Worm (Caenorhabditis elegans): ENCODE data around the gene thn-6.
A peak's percentile ranks its signal among the peaks of the same experiment; 100 is the strongest.

Gene thn-6

ce11 chrIV:5228619-5229018 lies at the start of gene thn-6:
Gene thn-6 (plus strand): TSS chrIV:5228919.
- no peak for TF ChIP-seq M03D4.4 (tag; optimal IDR thresholded peaks at IDR 0.05)

- TF ChIP-seq ceh-39 (tag; optimal IDR thresholded peaks at IDR 0.05): peak; percentile 64
- TF ChIP-seq flh-1 (GFP tag; optimal IDR thresholded peaks at IDR 0.05): no peak
- peak; percentile 12 for TF ChIP-seq unc-39 (tag; optimal IDR thresholded peaks at IDR 0.05)
- no peak for TF ChIP-seq snpc-4 (tag; optimal IDR thresholded peaks at IDR 0.05)
- no peak for TF ChIP-seq elt-1 (tag; optimal IDR thresholded peaks at IDR 0.05; ENCODE audit: borderline replicate concordance, insufficient read depth)
- peak; percentile 86 for TF ChIP-seq lsy-2 (tag; optimal IDR thresholded peaks at IDR 0.05)
- no peak for TF ChIP-seq nhr-2 (tag; optimal IDR thresholded peaks at IDR 0.05)
- TF ChIP-seq cnd-1 (tag; optimal IDR thresholded peaks at IDR 0.05): peak; percentile 50
- TF ChIP-seq mab-5 (tag; optimal IDR thresholded peaks at IDR 0.05): peak; percentile 4
- no peak for TF ChIP-seq nhr-28 (tag; optimal IDR thresholded peaks at IDR 0.05)
- TF ChIP-seq tbx-8 (GFP tag; optimal IDR thresholded peaks at IDR 0.05): peak; percentile 68
- TF ChIP-seq elt-3 (tag; optimal IDR thresholded peaks at IDR 0.05): no peak
- peak; percentile 87 for TF ChIP-seq nhr-237 (tag; optimal IDR thresholded peaks at IDR 0.05)
- TF ChIP-seq ham-2 (GFP tag; optimal IDR thresholded peaks at IDR 0.05): peak; percentile 46
- peak; percentile 13 for TF ChIP-seq ztf-11 (tag; optimal IDR thresholded peaks at IDR 0.05)
- TF ChIP-seq drap-1 (GFP tag; optimal IDR thresholded peaks at IDR 0.05): peak; percentile 75
- peak; percentile 87 for TF ChIP-seq unc-120 (tag; optimal IDR thresholded peaks at IDR 0.05; ENCODE audit: poor library complexity, severe bottlenecking)
- peak; percentile 96 for TF ChIP-seq blmp-1 (tag; optimal IDR thresholded peaks at IDR 0.05)
- TF ChIP-seq sem-2 (GFP tag; optimal IDR thresholded peaks at IDR 0.05): peak; percentile 45
- TF ChIP-seq ceh-43 (GFP tag; optimal IDR thresholded peaks at IDR 0.05): peak; percentile 45
- no peak for TF ChIP-seq lin-32 (GFP tag; optimal IDR thresholded peaks at IDR 0.05)
- peak; percentile 68 for TF ChIP-seq mls-2 (tag; optimal IDR thresholded peaks at IDR 0.05)
- TF ChIP-seq nhr-76 (tag; optimal IDR thresholded peaks at IDR 0.05): no peak
- peak; percentile 79 for TF ChIP-seq sptf-1 (tag; optimal IDR thresholded peaks at IDR 0.05)
- TF ChIP-seq hlh-1 (tag; optimal IDR thresholded peaks at IDR 0.05): peak; percentile 28
- TF ChIP-seq ceh-83 (GFP tag; optimal IDR thresholded peaks at IDR 0.05): peak; percentile 89
- TF ChIP-seq pha-4 (tag; optimal IDR thresholded peaks at IDR 0.05): peak; percentile 91
- peak; percentile 93 for TF ChIP-seq mep-1 (tag; optimal IDR thresholded peaks at IDR 0.05)
- TF ChIP-seq nhr-12 (tag; optimal IDR thresholded peaks at IDR 0.05): no peak
- TF ChIP-seq unc-62 (GFP tag; optimal IDR thresholded peaks at IDR 0.05): peak; percentile 51
- peak; percentile 61 for TF ChIP-seq M03D4.4 (tag; optimal IDR thresholded peaks at IDR 0.05)
- TF ChIP-seq zip-8 (tag; optimal IDR thresholded peaks at IDR 0.05): no peak
- TF ChIP-seq ces-1 (GFP tag; optimal IDR thresholded peaks at IDR 0.05): peak; percentile 62
- TF ChIP-seq bed-3 (GFP tag; optimal IDR thresholded peaks at IDR 0.05): peak; percentile 24
- TF ChIP-seq lin-13 (tag; optimal IDR thresholded peaks at IDR 0.05): peak; percentile 94
These were observed 45.0 kb upstream of the thn-6 start, which contains the start of gene W03F8.4 for ce11 chrIV:5183755-5184166. Gene W03F8.4 (plus strand): TSS chrIV:5184123.

ce11 chrIV:5186480-5187205 lies 42.1 kb upstream of the thn-6 start, which contains the start of the genes W03F8.6 and mtrf-1L:
Gene W03F8.6 (minus strand): TSS chrIV:5186580.
Gene mtrf-1L (plus strand): TSS chrIV:5187155.
- no peak for TF ChIP-seq tbx-8 (GFP tag; optimal IDR thresholded peaks at IDR 0.05)

- TF ChIP-seq ceh-83 (GFP tag; optimal IDR thresholded peaks at IDR 0.05) (no peak), lin-13 (tag; optimal IDR thresholded peaks at IDR 0.05) (no peak), lsy-2 (tag; optimal IDR thresholded peaks at IDR 0.05) (no peak), unc-120 (tag; optimal IDR thresholded peaks at IDR 0.05; ENCODE audit: poor library complexity, severe bottlenecking) (no peak), mep-1 (tag; optimal IDR thresholded peaks at IDR 0.05) (no peak), mls-2 (tag; optimal IDR thresholded peaks at IDR 0.05) (no peak), ceh-43 (GFP tag; optimal IDR thresholded peaks at IDR 0.05) (no peak), bed-3 (GFP tag; optimal IDR thresholded peaks at IDR 0.05) (no peak), nhr-237 (tag; optimal IDR thresholded peaks at IDR 0.05) (no peak), ztf-11 (tag; optimal IDR thresholded peaks at IDR 0.05) (no peak), elt-1 (tag; optimal IDR thresholded peaks at IDR 0.05; ENCODE audit: borderline replicate concordance, insufficient read depth) (no peak), blmp-1 (tag; optimal IDR thresholded peaks at IDR 0.05) (no peak), drap-1 (GFP tag; optimal IDR thresholded peaks at IDR 0.05) (no peak), ces-1 (GFP tag; optimal IDR thresholded peaks at IDR 0.05) (no peak), ceh-39 (tag; optimal IDR thresholded peaks at IDR 0.05) (no peak)
These were observed 40.7 kb upstream of the thn-6 start for ce11 chrIV:5188051-5188450.

Data from whole organism, mixed stage, embryonic.